Fruit fly (Drosophila melanogaster) whole organism, prepupa: Measurements from ENCODE around the gene Inx7.

Source experiments
- CG3919 ChIP-seq: fragments of 200-800 bp; sonication (Bioruptor generic); optimal IDR thresholded peaks from 3 replicates; lab custom pipeline; 2016; ENCODE audit warnings: missing biosample characterization, missing genetic modification characterization
- Ets96B ChIP-seq: fragments of 200-800 bp; optimal IDR thresholded peaks from 2 replicates; lab custom pipeline; 2019; ENCODE audit warnings: missing biosample characterization, mild to moderate bottlenecking, missing genetic modification characterization, moderate library complexity
- Gug ChIP-seq: fragments of 200-800 bp; sonication (Bioruptor generic); IDR thresholded peaks from 2 replicates; pipeline ENCODE4 v1.3.6; 2022; ENCODE audit warnings: missing biosample characterization, missing genetic modification characterization
- dsx ChIP-seq: fragments of 200-800 bp; optimal IDR thresholded peaks from 3 replicates; lab custom pipeline; 2019; ENCODE audit warnings: missing biosample characterization, mild to moderate bottlenecking, missing genetic modification characterization, moderate library complexity; ENCODE audit not compliant: poor library complexity, severe bottlenecking
- pdm3 ChIP-seq: fragments of 200-800 bp; sonication (Bioruptor generic); optimal IDR thresholded peaks from 3 replicates; lab custom pipeline; 2016; ENCODE audit warnings: missing biosample characterization, missing genetic modification characterization

dm6 chrX:6993350-6993749, at the start of gene Inx7:
- no peak for TF ChIP-seq CG3919
- TF ChIP-seq Gug: no peak
- no peak for TF ChIP-seq dsx (GFP tag; lab: Kevin White, UChicago)
- TF ChIP-seq pdm3 (GFP tag; lab: Kevin White, UChicago): no peak
- TF ChIP-seq Ets96B: no peak
